Worm (Caenorhabditis elegans): ENCODE data around the gene rcq-5.

DNA sequence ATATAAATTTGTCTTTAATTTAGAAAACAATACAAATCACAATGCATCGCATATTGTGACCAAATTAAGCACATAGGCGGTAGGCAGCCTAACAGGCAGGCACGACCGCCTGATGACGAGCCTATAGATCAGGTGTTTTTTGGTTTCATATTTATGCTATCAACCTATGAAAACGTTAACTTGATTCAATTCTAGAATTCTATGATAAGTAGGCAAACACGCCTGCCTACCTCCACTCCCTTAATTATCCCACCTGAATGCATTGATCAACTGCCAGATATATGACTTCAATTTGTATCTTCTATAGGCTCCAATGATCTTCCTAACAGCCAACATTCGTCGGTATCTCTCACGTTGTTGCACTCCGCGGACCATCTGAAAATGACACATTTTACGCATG is 26.9 kb downstream of the rcq-5 start:
- TF ChIP-seq daf-8 (GFP tag; IDR thresholded peaks at IDR 0.05) = no peak
- no peak for TF ChIP-seq daf-12 (tag; optimal IDR thresholded peaks at IDR 0.05)
- TF ChIP-seq unc-62 (GFP tag; optimal IDR thresholded peaks at IDR 0.05 in 1 of 2) = peak in 1 of 2 experiments; percentile 79
- no peak for TF ChIP-seq unc-62 (tag; optimal IDR thresholded peaks at IDR 0.05)
- no peak for TF ChIP-seq snpc-1.2 (GFP tag; IDR thresholded peaks at IDR 0.05)
- no peak for TF ChIP-seq aly-2 (tag; optimal IDR thresholded peaks at IDR 0.05)
- TF ChIP-seq pha-4 (GFP tag; IDR thresholded peaks at IDR 0.05) = no peak
- TF ChIP-seq pha-4 (tag; optimal IDR thresholded peaks at IDR 0.05) = no peak

Measured in whole organism, L4 larva.